Fruit fly (Drosophila melanogaster): ENCODE measurements around the gene CG14377.
A peak's percentile ranks its signal among the peaks of the same experiment; 100 is the strongest.

The CG14377 gene

dm6 chr3R:13433623-13434022, 36.0 kb downstream of the CG14377 start (continued):
- peak; percentile 74 for TF ChIP-seq CG6808 (GFP tag; optimal IDR thresholded peaks at IDR 0.05)
- peak; percentile 23 for TF ChIP-seq Ets21C (GFP tag; optimal IDR thresholded peaks at IDR 0.05)
- TF ChIP-seq Lpt (GFP tag; optimal IDR thresholded peaks at IDR 0.05): peak; percentile 42
- TF ChIP-seq Smox (GFP tag; optimal IDR thresholded peaks at IDR 0.05): peak; percentile 78
- peak; percentile 86 for TF ChIP-seq Hr4 (GFP tag; optimal IDR thresholded peaks at IDR 0.05)
- TF ChIP-seq ss (GFP tag; optimal IDR thresholded peaks at IDR 0.05): peak; percentile 44 to 64
- peak; percentile 78 for TF ChIP-seq CG6792 (GFP tag; optimal IDR thresholded peaks at IDR 0.05)
- peak; percentile 72 for TF ChIP-seq CG16779 (tag; optimal IDR thresholded peaks at IDR 0.05)
- peak; percentile 69 for TF ChIP-seq Sox15 (GFP tag; optimal IDR thresholded peaks at IDR 0.05)
- peak; percentile 76; the same call in 2 of the 3 replicates for TF ChIP-seq CG6163 (GFP tag; IDR thresholded peaks at IDR 0.05)
- TF ChIP-seq CG11762 (GFP tag; optimal IDR thresholded peaks at IDR 0.05; ENCODE audit: insufficient read depth): peak; percentile 61
- no peak for TF ChIP-seq CG6854 (GFP tag; optimal IDR thresholded peaks at IDR 0.05)
- peak; percentile 56 for TF ChIP-seq vri (GFP tag; optimal IDR thresholded peaks at IDR 0.05)
- TF ChIP-seq Eip93F (GFP tag; optimal IDR thresholded peaks at IDR 0.05): no peak
- TF ChIP-seq CG3032 (tag; optimal IDR thresholded peaks at IDR 0.05): peak; percentile 78
- TF ChIP-seq CG34406 (GFP tag; optimal IDR thresholded peaks at IDR 0.05): peak; percentile 89
- TF ChIP-seq salr (GFP tag; optimal IDR thresholded peaks at IDR 0.05): peak; percentile 83 to 85
- peak; percentile 90 for TF ChIP-seq achi (GFP tag; optimal IDR thresholded peaks at IDR 0.05)
- TF ChIP-seq OdsH (GFP tag; optimal IDR thresholded peaks at IDR 0.05): peak; percentile 91
- peak; percentile 85 for TF ChIP-seq Sox14 (GFP tag; optimal IDR thresholded peaks at IDR 0.05)
- TF ChIP-seq CG10669 (GFP tag; optimal IDR thresholded peaks at IDR 0.05): peak; percentile 77
- peak; percentile 69 for TF ChIP-seq eg (GFP tag; IDR thresholded peaks at IDR 0.05)

dm6 chr3R:13434325-13435168, 36.9 kb downstream of the CG14377 start, which contains the start of gene yrt:
TSS of gene yrt (minus strand) at chr3R:13434984.
- TF ChIP-seq CG11762 (GFP tag; optimal IDR thresholded peaks at IDR 0.05; ENCODE audit: insufficient read depth) (no peak), CG16779 (tag; optimal IDR thresholded peaks at IDR 0.05) (peak; percentile 20), OdsH (GFP tag; optimal IDR thresholded peaks at IDR 0.05) (no peak), CG8119 (GFP tag; IDR thresholded peaks at IDR 0.05) (peak; percentile 47; the same call in 2 of the 3 replicates), acj6 (GFP tag; optimal IDR thresholded peaks at IDR 0.05) (no peak), Lpt (GFP tag; optimal IDR thresholded peaks at IDR 0.05) (peak; percentile 43), fkh (GFP tag; optimal IDR thresholded peaks at IDR 0.05) (peak; percentile 68), net (GFP tag; optimal IDR thresholded peaks at IDR 0.05) (no peak), CG3919 (GFP tag; optimal IDR thresholded peaks at IDR 0.05) (peak; percentile 21), eg (GFP tag; IDR thresholded peaks at IDR 0.05) (0 out of 3 replicates have a peak, but pooled peaks have one; percentile 18), CG6276 (GFP tag; optimal IDR thresholded peaks at IDR 0.05) (peak; percentile 46), Eip78C (GFP tag) (peak; percentile 72)

DNA sequence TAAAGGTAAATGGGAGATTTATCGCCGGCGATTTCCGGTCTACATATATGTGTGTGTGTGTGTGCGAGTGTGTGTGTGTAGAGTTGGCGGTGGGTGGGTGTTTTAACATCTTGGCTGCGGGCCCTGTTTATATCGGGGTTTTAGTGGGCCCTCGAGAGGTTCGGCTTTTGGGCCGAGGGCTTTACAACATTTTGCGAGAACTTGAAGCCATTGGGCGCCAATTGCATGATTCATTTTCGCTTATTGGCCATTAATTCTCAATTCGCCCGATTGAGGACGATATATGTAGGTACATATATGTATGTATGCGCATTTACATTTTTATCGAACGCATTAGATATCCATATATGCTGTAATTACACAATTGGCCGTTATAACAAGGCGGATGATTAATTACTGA, 38.2 kb downstream of the CG14377 start:
- no peak for TF ChIP-seq CG7368 (GFP tag; optimal IDR thresholded peaks at IDR 0.05)
- TF ChIP-seq CG9139 (GFP tag; optimal IDR thresholded peaks at IDR 0.05): no peak
- TF ChIP-seq dac (GFP tag; optimal IDR thresholded peaks at IDR 0.05): no peak
- TF ChIP-seq CG31627 (GFP tag; optimal IDR thresholded peaks at IDR 0.05): no peak
- no peak for TF ChIP-seq CG11762 (GFP tag; optimal IDR thresholded peaks at IDR 0.05; ENCODE audit: insufficient read depth)
- TF ChIP-seq CG32006 (GFP tag; optimal IDR thresholded peaks at IDR 0.05): no peak
- TF ChIP-seq CG6792 (GFP tag; optimal IDR thresholded peaks at IDR 0.05): no peak
- TF ChIP-seq Eip78C (GFP tag): no peak
- TF ChIP-seq pdm3 (GFP tag; optimal IDR thresholded peaks at IDR 0.05): no peak
- TF ChIP-seq fkh (GFP tag; optimal IDR thresholded peaks at IDR 0.05): no peak
- no peak for TF ChIP-seq CG6163 (GFP tag; IDR thresholded peaks at IDR 0.05)
- no peak for TF ChIP-seq fd85E (GFP tag; optimal IDR thresholded peaks at IDR 0.05)
